Worm (Caenorhabditis elegans) whole organism, L1 larva: Measurements from ENCODE around the gene pptr-2.

Source experiments
- C16A3.4 ChIP-seq: fragments of 150-350 bp; optimal IDR thresholded peaks from 2 replicates; lab custom pipeline; 2014; ENCODE audit warnings: missing biosample characterization, missing genetic modification characterization
- F16B12.6 ChIP-seq: fragments of 150-350 bp; optimal IDR thresholded peaks from 2 replicates; lab custom pipeline; 2014; ENCODE audit warnings: missing biosample characterization, missing genetic modification characterization
- aly-2 ChIP-seq: fragments of 150-350 bp; optimal IDR thresholded peaks from 2 replicates; lab custom pipeline; 2014; ENCODE audit warnings: missing biosample characterization, missing genetic modification characterization
- ceh-88 ChIP-seq: fragments of 200-800 bp; sonication (Bioruptor generic); IDR thresholded peaks from 2 replicates; pipeline ENCODE4 v1.3.6; 2022; ENCODE audit warnings: missing genetic modification characterization, missing compliant biosample characterization
- dpl-1 ChIP-seq, 3 experiments: fragments of 150-350 bp in 2 of 3; sonication (generic microtip) in 1 of 3; optimal IDR thresholded peaks; 2 replicates each; lab custom pipeline; 2014 to 2017; ENCODE audit warnings: missing biosample characterization in 3 of 3, missing genetic modification characterization in 3 of 3, missing genetic modification reagents in 3 of 3
- dsc-1 ChIP-seq: sonication (generic microtip); optimal IDR thresholded peaks from 2 replicates; lab custom pipeline; 2016; ENCODE audit warnings: mild to moderate bottlenecking, missing genetic modification characterization, missing compliant biosample characterization
- egl-27 ChIP-seq, 2 experiments: fragments of 150-350 bp in 1 of 2; sonication (generic microtip); optimal IDR thresholded peaks; 3 replicates each; lab custom pipeline; 2017 to 2018; ENCODE audit warnings: missing biosample characterization in 2 of 2, missing genetic modification characterization in 2 of 2, missing genetic modification reagents in 2 of 2
- elt-2 ChIP-seq: sonication (generic microtip); optimal IDR thresholded peaks from 2 replicates; lab custom pipeline; 2016; ENCODE audit warnings: missing genetic modification characterization, mild to moderate bottlenecking, inconsistent platforms, missing compliant biosample characterization, missing genetic modification reagents
- elt-3 ChIP-seq, 6 experiments: fragments of 150-350 bp in 1 of 6; sonication (generic microtip); optimal IDR thresholded peaks; 2 replicates each; lab custom pipeline; 2017 to 2018; ENCODE audit warnings: missing biosample characterization in 6 of 6, missing genetic modification characterization in 6 of 6, inconsistent platforms in 1 of 6
- fkh-4 ChIP-seq: sonication (generic microtip); optimal IDR thresholded peaks from 2 replicates; lab custom pipeline; 2016; ENCODE audit warnings: missing compliant biosample characterization, missing genetic modification characterization, borderline replicate concordance
- fos-1 ChIP-seq: fragments of 150-350 bp; optimal IDR thresholded peaks from 2 replicates; lab custom pipeline; 2014; ENCODE audit warnings: missing biosample characterization, missing genetic modification characterization
- grh-1 ChIP-seq: fragments of 200-800 bp; sonication (Bioruptor generic); IDR thresholded peaks from 2 replicates; pipeline ENCODE4 v1.3.6; 2022; ENCODE audit warnings: missing genetic modification reagents, missing genetic modification characterization, missing compliant biosample characterization
- jun-1 ChIP-seq: fragments of 150-350 bp; optimal IDR thresholded peaks from 2 replicates; lab custom pipeline; 2014; ENCODE audit warnings: missing biosample characterization, missing genetic modification reagents, missing genetic modification characterization
- lin-15B ChIP-seq: fragments of 150-350 bp; sonication (generic microtip); optimal IDR thresholded peaks from 3 replicates; lab custom pipeline; 2014; ENCODE audit warnings: missing biosample characterization, missing genetic modification characterization
- lin-39 ChIP-seq: fragments of 150-350 bp; optimal IDR thresholded peaks from 2 replicates; lab custom pipeline; 2014; ENCODE audit warnings: missing biosample characterization, missing genetic modification reagents, missing genetic modification characterization
- lir-3 ChIP-seq: sonication (generic microtip); optimal IDR thresholded peaks from 2 replicates; lab custom pipeline; 2016; ENCODE audit warnings: mild to moderate bottlenecking, missing genetic modification characterization, moderate library complexity, missing compliant biosample characterization; ENCODE audit not compliant: poor library complexity
- mef-2 ChIP-seq: fragments of 150-350 bp; optimal IDR thresholded peaks from 2 replicates; lab custom pipeline; 2014; ENCODE audit warnings: missing biosample characterization, missing genetic modification characterization
- mep-1 ChIP-seq: fragments of 150-350 bp; optimal IDR thresholded peaks from 2 replicates; lab custom pipeline; 2014; ENCODE audit warnings: missing biosample characterization, missing genetic modification characterization
- nhr-12 ChIP-seq: sonication (generic microtip); optimal IDR thresholded peaks from 2 replicates; lab custom pipeline; 2017; ENCODE audit warnings: missing biosample characterization, missing genetic modification characterization
- nhr-20 ChIP-seq: sonication (generic microtip); optimal IDR thresholded peaks from 2 replicates; lab custom pipeline; 2016; ENCODE audit warnings: mild to moderate bottlenecking, missing genetic modification characterization, missing compliant biosample characterization
- nhr-47 ChIP-seq: sonication (generic microtip); optimal IDR thresholded peaks from 2 replicates; lab custom pipeline; 2016; ENCODE audit warnings: mild to moderate bottlenecking, missing genetic modification characterization, moderate library complexity, missing compliant biosample characterization
- nhr-71 ChIP-seq: sonication (generic microtip); optimal IDR thresholded peaks from 2 replicates; lab custom pipeline; 2016; ENCODE audit warnings: mild to moderate bottlenecking, missing genetic modification characterization, moderate library complexity, missing compliant biosample characterization
- nhr-76 ChIP-seq: sonication (generic microtip); optimal IDR thresholded peaks from 2 replicates; lab custom pipeline; 2017; ENCODE audit warnings: missing biosample characterization, missing genetic modification characterization
- nhr-84 ChIP-seq: sonication (generic microtip); optimal IDR thresholded peaks from 2 replicates; lab custom pipeline; 2017; ENCODE audit warnings: missing biosample characterization, missing genetic modification characterization
- nhr-90 ChIP-seq: sonication (generic microtip); optimal IDR thresholded peaks from 2 replicates; lab custom pipeline; 2016; ENCODE audit warnings: mild to moderate bottlenecking, missing genetic modification characterization, missing compliant biosample characterization; ENCODE audit not compliant: poor library complexity
- pax-3 ChIP-seq: fragments of 200-800 bp; sonication (Bioruptor generic); optimal IDR thresholded peaks from 2 replicates; lab custom pipeline; 2018; ENCODE audit warnings: mild to moderate bottlenecking, missing genetic modification characterization, moderate library complexity, missing compliant biosample characterization
- pqm-1 ChIP-seq: sonication (generic microtip); optimal IDR thresholded peaks from 3 replicates; lab custom pipeline; 2017; ENCODE audit warnings: missing biosample characterization, missing genetic modification characterization
- snpc-4 ChIP-seq: fragments of 150-350 bp; optimal IDR thresholded peaks from 2 replicates; lab custom pipeline; 2014; ENCODE audit warnings: missing biosample characterization, missing genetic modification characterization
- snu-23 ChIP-seq: sonication (generic microtip); optimal IDR thresholded peaks from 2 replicates; lab custom pipeline; 2016; ENCODE audit warnings: missing genetic modification characterization, missing compliant biosample characterization
- sox-4 ChIP-seq: sonication (generic microtip); optimal IDR thresholded peaks from 2 replicates; lab custom pipeline; 2016; ENCODE audit warnings: missing genetic modification characterization, missing compliant biosample characterization
- sptf-1 ChIP-seq: fragments of 150-350 bp; optimal IDR thresholded peaks from 2 replicates; lab custom pipeline; 2014; ENCODE audit warnings: missing biosample characterization, missing genetic modification characterization
- sup-37 ChIP-seq: fragments of 200-800 bp; sonication (Bioruptor generic); optimal IDR thresholded peaks from 2 replicates; lab custom pipeline; 2018; ENCODE audit warnings: mild to moderate bottlenecking, missing genetic modification characterization, missing compliant biosample characterization
- tbx-2 ChIP-seq: sonication (generic microtip); optimal IDR thresholded peaks from 2 replicates; lab custom pipeline; 2016; ENCODE audit warnings: missing genetic modification characterization, missing compliant biosample characterization
- unc-62 ChIP-seq: fragments of 150-350 bp; optimal IDR thresholded peaks from 2 replicates; lab custom pipeline; 2014; ENCODE audit warnings: missing biosample characterization, missing genetic modification reagents, missing genetic modification characterization
- unc-98 ChIP-seq: fragments of 200-800 bp; sonication (Bioruptor generic); IDR thresholded peaks from 2 replicates; pipeline ENCODE4 v1.3.6; 2022; ENCODE audit warnings: missing genetic modification characterization, missing compliant biosample characterization
- zag-1 ChIP-seq: fragments of 150-350 bp; optimal IDR thresholded peaks from 2 replicates; lab custom pipeline; 2014; ENCODE audit warnings: missing biosample characterization, missing genetic modification characterization

Gene pptr-2

DNA sequence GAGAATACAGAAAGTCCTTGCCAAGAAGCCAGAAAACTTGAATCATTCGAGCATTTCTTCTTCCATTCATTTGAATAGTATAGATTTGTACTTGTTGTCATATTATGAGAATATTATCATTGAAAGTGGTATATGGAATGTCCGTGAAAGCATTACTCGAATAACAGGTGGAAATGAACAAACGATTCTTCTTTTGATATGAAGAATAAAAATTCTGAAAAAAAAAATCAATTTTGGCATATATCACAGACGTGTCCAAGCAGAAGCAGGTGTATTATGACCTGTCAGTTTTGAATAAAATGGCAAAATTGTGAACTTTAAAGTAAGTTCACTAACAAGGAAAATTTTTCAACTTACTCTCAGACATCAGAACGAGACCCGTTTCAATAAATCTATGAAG is 22.3 kb upstream of the pptr-2 start, which contains the start of gene srh-75:
srh-75 (minus strand) TSS at position 101 of the 400 bp plus-strand sequence.
- TF ChIP-seq unc-62 (GFP tag; lab: Kevin White, UChicago), result no peak
- TF ChIP-seq unc-98 (GFP tag; lab: Robert Waterston, UW), result no peak
- TF ChIP-seq nhr-84 (tag; lab: Kevin White, UChicago), result no peak
- TF ChIP-seq nhr-47 (tag; lab: Kevin White, UChicago), result no peak
- no peak for TF ChIP-seq snpc-4 (tag; lab: Kevin White, UChicago)
- TF ChIP-seq fkh-4 (tag; lab: Kevin White, UChicago), result no peak
- no peak for TF ChIP-seq lin-15B (tag; lab: Kevin White, UChicago)
- no peak for TF ChIP-seq sup-37 (GFP tag; lab: Kevin White, UChicago)
- TF ChIP-seq pqm-1 (tag; lab: Kevin White, UChicago), result no peak
- no peak for TF ChIP-seq C16A3.4
- no peak for TF ChIP-seq mef-2
- TF ChIP-seq sox-4 (tag; lab: Kevin White, UChicago), result no peak
- TF ChIP-seq lin-39, result no peak
- no peak for TF ChIP-seq snu-23 (GFP tag; lab: Kevin White, UChicago)
- TF ChIP-seq nhr-90 (tag; lab: Kevin White, UChicago), result no peak

DNA sequence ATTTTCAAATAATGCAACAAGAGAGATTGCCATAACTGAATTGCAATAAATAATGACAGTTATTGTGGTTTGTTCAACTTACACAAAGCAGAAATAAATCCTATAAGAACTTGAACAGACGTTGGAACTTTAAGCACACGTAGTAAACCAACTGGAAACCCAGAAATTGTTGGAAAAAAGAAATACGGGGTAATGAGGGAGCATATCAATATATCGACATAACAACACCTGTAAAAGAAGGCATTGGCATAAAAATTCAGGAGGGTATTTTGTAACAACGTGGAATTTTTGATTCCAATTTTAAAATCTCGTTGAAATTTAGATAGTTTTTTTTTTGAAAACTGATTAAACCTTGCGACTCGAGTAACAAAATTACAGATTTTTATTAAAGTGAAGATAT is 21.8 kb upstream of the pptr-2 start:
- TF ChIP-seq nhr-12 (tag; lab: Kevin White, UChicago) (no peak), dsc-1 (tag; lab: Kevin White, UChicago) (no peak), nhr-84 (tag; lab: Kevin White, UChicago) (no peak), nhr-20 (tag; lab: Kevin White, UChicago) (no peak), pax-3 (tag; lab: Kevin White, UChicago) (no peak), tbx-2 (tag; lab: Kevin White, UChicago) (no peak), snpc-4 (tag; lab: Kevin White, UChicago) (no peak), mep-1 (tag; lab: Kevin White, UChicago) (no peak), grh-1 (GFP tag; lab: Robert Waterston, UW) (no peak), egl-27 (tag; optimal IDR thresholded peaks at IDR 0.05; lab: Kevin White, UChicago) (no peak), F16B12.6 (tag; lab: Kevin White, UChicago) (no peak), elt-3 (tag; optimal IDR thresholded peaks at IDR 0.05; lab: Kevin White, UChicago) (no peak), snu-23 (GFP tag; lab: Kevin White, UChicago) (no peak), elt-2 (tag; lab: Kevin White, UChicago) (no peak), aly-2 (tag; lab: Kevin White, UChicago) (no peak), ceh-88 (no peak), fos-1 (tag; lab: Kevin White, UChicago) (no peak), nhr-76 (no peak), dpl-1 (GFP tag; optimal IDR thresholded peaks at IDR 0.05; lab: Kevin White, UChicago) (no peak), sptf-1 (tag; lab: Kevin White, UChicago) (no peak)
- TF ChIP-seq, all 84 proteins: peak for 0

- TF ChIP-seq zag-1 (no peak), jun-1 (tag; lab: Kevin White, UChicago) (no peak), nhr-76 (no peak)
- TF ChIP-seq, all 84 proteins: peak for 0
Observed at ce11 chrV:11053827-11054226, 19.1 kb upstream of the pptr-2 start, which contains the start of gene T04C12.7. Gene T04C12.7, plus strand, starts transcription at chrV:11054127.

ce11 chrV:11051921-11052320 is 17.2 kb upstream of the pptr-2 start, which contains the start of gene T04C12.33:
Gene T04C12.33, plus strand, starts transcription at chrV:11052221.
- TF ChIP-seq nhr-71 (tag; lab: Kevin White, UChicago) (peak; percentile 13), lir-3 (no peak)
- TF ChIP-seq, all 84 proteins: peak for 1
